Worm (Caenorhabditis elegans): Measurements from ENCODE around the gene F47B8.8.
A peak's percentile ranks its signal among the peaks of the same experiment; 100 is the strongest.

Gene F47B8.8

ce11 chrV:14366487-14366962, 35.0 kb downstream of the F47B8.8 start (continued):
- TF ChIP-seq mcd-1 (GFP tag; IDR thresholded peaks at IDR 0.05) (peak; percentile 60), chd-7 (tag; optimal IDR thresholded peaks at IDR 0.05) (peak; percentile 41), F55B11.4 (tag; optimal IDR thresholded peaks at IDR 0.05; ENCODE audit: borderline replicate concordance, insufficient read depth) (no peak), ztf-25 (GFP tag; IDR thresholded peaks at IDR 0.05) (no peak), mes-4 (tag; optimal IDR thresholded peaks at IDR 0.05) (no peak), snpc-1.1 (tag; optimal IDR thresholded peaks at IDR 0.05; ENCODE audit: insufficient read depth) (no peak), Y79H2A.3 (GFP tag; conservative IDR thresholded peaks at IDR 0.05) (no peak), Y56A3A.18 (GFP tag; IDR thresholded peaks at IDR 0.05) (no peak), attf-3 (GFP tag; conservative IDR thresholded peaks at IDR 0.05) (no peak), bed-1 (GFP tag; IDR thresholded peaks at IDR 0.05) (no peak), lsy-27 (tag; optimal IDR thresholded peaks at IDR 0.05; ENCODE audit: borderline replicate concordance, insufficient read depth) (no peak), rcor-1 (GFP tag; IDR thresholded peaks at IDR 0.05) (no peak), nhr-80 (tag; optimal IDR thresholded peaks at IDR 0.05) (peak; percentile 28), F39B2.1 (GFP tag; IDR thresholded peaks at IDR 0.05) (no peak), madf-6 (GFP tag; IDR thresholded peaks at IDR 0.05) (no peak), madf-8 (GFP tag; conservative IDR thresholded peaks at IDR 0.05) (no peak), B0261.1 (tag; optimal IDR thresholded peaks at IDR 0.05) (no peak), fkh-3 (tag; optimal IDR thresholded peaks at IDR 0.05) (no peak), sptf-2 (GFP tag; optimal IDR thresholded peaks at IDR 0.05) (no peak), athp-1 (tag; optimal IDR thresholded peaks at IDR 0.05) (no peak), lir-1 (GFP tag; conservative IDR thresholded peaks at IDR 0.05) (no peak), hmg-20 (GFP tag; IDR thresholded peaks at IDR 0.05) (0 out of 2 replicates have a peak, but pooled peaks have one; percentile 34), K12H6.12 (tag; optimal IDR thresholded peaks at IDR 0.05) (peak; percentile 48), rpc-1 (optimal IDR thresholded peaks at IDR 0.05) (no peak), rpc-1 (tag; optimal IDR thresholded peaks at IDR 0.05) (no peak), B0336.3 (GFP tag; IDR thresholded peaks at IDR 0.05) (no peak), snpc-3.4 (tag; optimal IDR thresholded peaks at IDR 0.05) (no peak), rec-8 (tag; optimal IDR thresholded peaks at IDR 0.05) (no peak), dox-1 (GFP tag; IDR thresholded peaks at IDR 0.05) (0 out of 2 replicates have a peak, but pooled peaks have one; percentile 39), Y95B8A.8 (GFP tag; IDR thresholded peaks at IDR 0.05) (no peak), lag-1 (GFP tag; IDR thresholded peaks at IDR 0.05) (no peak), hsf-1 (GFP tag; IDR thresholded peaks at IDR 0.05) (no peak), attf-5 (GFP tag; optimal IDR thresholded peaks at IDR 0.05) (no peak), him-1 (tag; optimal IDR thresholded peaks at IDR 0.05) (no peak), ceh-40 (GFP tag; IDR thresholded peaks at IDR 0.05) (no peak), ztf-26 (tag; optimal IDR thresholded peaks at IDR 0.05) (no peak), C17E4.6 (GFP tag; IDR thresholded peaks at IDR 0.05) (no peak), nfya-2 (GFP tag; IDR thresholded peaks at IDR 0.05) (no peak), cebp-2 (GFP tag; IDR thresholded peaks at IDR 0.05) (no peak), madf-10 (tag; optimal IDR thresholded peaks at IDR 0.05) (no peak), F49E8.2 (tag; optimal IDR thresholded peaks at IDR 0.05; ENCODE audit: insufficient read depth) (no peak), ccch-3 (GFP tag; optimal IDR thresholded peaks at IDR 0.05) (no peak), nhr-90 (tag; optimal IDR thresholded peaks at IDR 0.05) (peak; percentile 5), T07F8.4 (tag; optimal IDR thresholded peaks at IDR 0.05) (no peak), lin-26 (GFP tag; IDR thresholded peaks at IDR 0.05) (peak; percentile 51; the same call in 1 of the 2 replicates), hrde-1 (tag; optimal IDR thresholded peaks at IDR 0.05; ENCODE audit: borderline replicate concordance) (no peak), nfyb-1 (GFP tag; IDR thresholded peaks at IDR 0.05) (peak; percentile 39; the same call in 1 of the 2 replicates), sea-2 (GFP tag; IDR thresholded peaks at IDR 0.05) (no peak), ztf-6 (GFP tag; IDR thresholded peaks at IDR 0.05) (no peak)

All from whole organism, young adult.